Worm (Caenorhabditis elegans) whole organism, L4 larva: ENCODE data around the gene nhr-153.

Source experiments
- nhr-10 ChIP-seq: fragments of 150-350 bp; optimal IDR thresholded peaks from 2 replicates; lab custom pipeline; 2014; ENCODE audit warnings: missing biosample characterization, missing genetic modification characterization
- nhr-237 ChIP-seq: sonication (generic microtip); optimal IDR thresholded peaks from 2 replicates; lab custom pipeline; 2017; ENCODE audit warnings: missing biosample characterization, missing genetic modification characterization
- rbr-2 ChIP-seq: sonication (generic microtip); optimal IDR thresholded peaks from 2 replicates; lab custom pipeline; 2016; ENCODE audit warnings: missing genotype, missing genetic modification characterization, missing compliant biosample characterization

DNA sequence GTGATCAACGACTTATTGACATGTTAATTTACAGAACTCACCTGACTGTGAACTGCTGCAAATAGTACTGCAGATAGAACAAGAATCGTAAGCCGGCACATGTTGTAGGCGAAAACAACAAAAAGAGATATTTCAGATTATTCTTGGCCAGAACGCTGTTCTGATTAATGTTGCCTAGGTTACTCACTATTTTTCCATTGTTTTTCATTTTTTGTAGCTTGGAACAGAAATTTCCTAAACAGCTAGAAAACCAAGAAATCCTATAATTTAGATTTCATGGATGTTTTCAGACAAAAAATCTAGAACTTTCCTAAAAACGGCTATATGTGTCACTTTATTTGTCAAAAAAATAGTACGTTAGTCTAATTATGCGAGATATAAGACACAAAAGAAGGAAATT is 50.5 kb downstream of the nhr-153 start, which contains the start of gene C27A7.9:
- TF ChIP-seq nhr-237 (tag; lab: Kevin White, UChicago), result no peak
- TF ChIP-seq rbr-2 (tag; lab: Kevin White, UChicago), result no peak
- no peak for TF ChIP-seq nhr-10 (tag; lab: Kevin White, UChicago)
